Worm (Caenorhabditis elegans) whole organism, late embryonic: Measurements from ENCODE around the gene F46C5.6.

ENCODE experiments used
- C08G9.2 ChIP-seq: sonication (generic microtip); optimal IDR thresholded peaks from 2 replicates; lab custom pipeline; 2016; ENCODE audit warnings: mild to moderate bottlenecking, missing genetic modification characterization, moderate library complexity, missing compliant biosample characterization
- C38D4.7 ChIP-seq: fragments of 200-800 bp; sonication (Bioruptor generic); optimal IDR thresholded peaks from 2 replicates; lab custom pipeline; 2018; ENCODE audit warnings: mild to moderate bottlenecking, missing genetic modification characterization, moderate library complexity, missing compliant biosample characterization
- F13H6.1 ChIP-seq: sonication (generic microtip); optimal IDR thresholded peaks from 2 replicates; lab custom pipeline; 2016; ENCODE audit warnings: missing genetic modification characterization, missing compliant biosample characterization
- ahr-1 ChIP-seq: sonication (generic microtip); optimal IDR thresholded peaks from 2 replicates; lab custom pipeline; 2016; ENCODE audit warnings: missing genetic modification characterization, missing compliant biosample characterization
- ama-1 ChIP-seq: fragments of 150-350 bp; optimal IDR thresholded peaks from 2 replicates; lab custom pipeline; 2014
- ceh-14 ChIP-seq: sonication (generic microtip); optimal IDR thresholded peaks from 2 replicates; lab custom pipeline; 2016; ENCODE audit warnings: missing genotype, missing genetic modification characterization, missing compliant biosample characterization
- ceh-18 ChIP-seq: sonication (generic microtip); optimal IDR thresholded peaks from 2 replicates; lab custom pipeline; 2016; ENCODE audit warnings: missing genetic modification characterization, missing compliant biosample characterization
- ceh-22 ChIP-seq: sonication (generic microtip); optimal IDR thresholded peaks from 2 replicates; lab custom pipeline; 2017; ENCODE audit warnings: missing biosample characterization, missing genetic modification characterization
- ceh-48 ChIP-seq: sonication (generic microtip); optimal IDR thresholded peaks from 2 replicates; lab custom pipeline; 2016; ENCODE audit warnings: missing genetic modification characterization, inconsistent platforms, missing compliant biosample characterization
- ceh-6 ChIP-seq: fragments of 200-800 bp; sonication (Bioruptor generic); optimal IDR thresholded peaks from 2 replicates; lab custom pipeline; 2018; ENCODE audit warnings: mild to moderate bottlenecking, missing genetic modification characterization, missing compliant biosample characterization
- che-1 ChIP-seq: sonication (generic microtip); optimal IDR thresholded peaks from 2 replicates; lab custom pipeline; 2016; ENCODE audit warnings: mild to moderate bottlenecking, missing genetic modification characterization, missing compliant biosample characterization
- dmd-4 ChIP-seq: sonication (generic microtip); optimal IDR thresholded peaks from 2 replicates; lab custom pipeline; 2016; ENCODE audit warnings: borderline replicate concordance, missing genetic modification characterization, missing compliant biosample characterization
- elt-2 ChIP-seq: sonication (generic microtip); optimal IDR thresholded peaks from 2 replicates; lab custom pipeline; 2016; ENCODE audit warnings: missing genetic modification reagents, missing genetic modification characterization, missing compliant biosample characterization
- elt-4 ChIP-seq: sonication (generic microtip); optimal IDR thresholded peaks from 2 replicates; lab custom pipeline; 2016; ENCODE audit warnings: missing genetic modification characterization, missing compliant biosample characterization
- ets-4 ChIP-seq: sonication (generic microtip); optimal IDR thresholded peaks from 2 replicates; lab custom pipeline; 2016; ENCODE audit warnings: missing genetic modification characterization, missing compliant biosample characterization
- eyg-1 ChIP-seq: sonication (generic microtip); optimal IDR thresholded peaks from 2 replicates; lab custom pipeline; 2016; ENCODE audit warnings: missing genotype, missing genetic modification characterization, missing compliant biosample characterization
- fax-1 ChIP-seq: sonication (generic microtip); optimal IDR thresholded peaks from 2 replicates; lab custom pipeline; 2016; ENCODE audit warnings: missing genotype, missing genetic modification characterization, missing compliant biosample characterization
- fkh-10 ChIP-seq: fragments of 150-350 bp; optimal IDR thresholded peaks from 2 replicates; lab custom pipeline; 2014; ENCODE audit warnings: missing biosample characterization, missing genetic modification reagents, missing genetic modification characterization
- gmeb-2 ChIP-seq: sonication (generic microtip); optimal IDR thresholded peaks from 2 replicates; lab custom pipeline; 2016; ENCODE audit warnings: missing genetic modification characterization, inconsistent platforms, missing compliant biosample characterization
- hlh-13 ChIP-seq: fragments of 200-800 bp; sonication (Bioruptor generic); optimal IDR thresholded peaks from 2 replicates; lab custom pipeline; 2018; ENCODE audit warnings: mild to moderate bottlenecking, missing genetic modification characterization, missing compliant biosample characterization
- hlh-15 ChIP-seq: sonication (generic microtip); optimal IDR thresholded peaks from 2 replicates; lab custom pipeline; 2016; ENCODE audit warnings: missing genetic modification characterization, missing compliant biosample characterization
- hlh-30 ChIP-seq: sonication (generic microtip); optimal IDR thresholded peaks from 2 replicates; lab custom pipeline; 2017; ENCODE audit warnings: antibody characterized with exemption, missing genetic modification characterization, missing compliant biosample characterization; ENCODE audit not compliant: insufficient read depth
- hlh-6 ChIP-seq: sonication (generic microtip); optimal IDR thresholded peaks from 2 replicates; lab custom pipeline; 2016; ENCODE audit warnings: missing genotype, missing genetic modification characterization, missing compliant biosample characterization
- hlh-8 ChIP-seq: sonication (generic microtip); optimal IDR thresholded peaks from 2 replicates; lab custom pipeline; 2016; ENCODE audit warnings: missing genotype, missing genetic modification characterization, missing compliant biosample characterization
- lim-6 ChIP-seq: sonication (generic microtip); optimal IDR thresholded peaks from 2 replicates; lab custom pipeline; 2016; ENCODE audit warnings: missing genetic modification characterization, missing compliant biosample characterization
- lin-11 ChIP-seq: fragments of 200-800 bp; sonication (Bioruptor generic); optimal IDR thresholded peaks from 2 replicates; lab custom pipeline; 2018; ENCODE audit warnings: mild to moderate bottlenecking, missing genetic modification characterization, missing compliant biosample characterization
- nfya-1 ChIP-seq: sonication (generic microtip); optimal IDR thresholded peaks from 2 replicates; lab custom pipeline; 2017; ENCODE audit warnings: missing genetic modification characterization, mild to moderate bottlenecking, missing compliant biosample characterization, antibody characterized with exemption, moderate library complexity
- npax-4 ChIP-seq: sonication (generic microtip); optimal IDR thresholded peaks from 2 replicates; lab custom pipeline; 2016; ENCODE audit warnings: missing genetic modification characterization, missing compliant biosample characterization
- odd-2 ChIP-seq: sonication (generic microtip); optimal IDR thresholded peaks from 2 replicates; lab custom pipeline; 2017; ENCODE audit warnings: antibody characterized with exemption, mild to moderate bottlenecking, missing genetic modification characterization, missing compliant biosample characterization
- pha-4 ChIP-seq: fragments of 150-350 bp; optimal IDR thresholded peaks from 2 replicates; lab custom pipeline; 2018; ENCODE audit warnings: missing biosample characterization, missing genetic modification reagents, missing genetic modification characterization
- pqm-1 ChIP-seq: sonication (generic microtip); optimal IDR thresholded peaks from 2 replicates; lab custom pipeline; 2016; ENCODE audit warnings: missing genetic modification characterization, missing compliant biosample characterization
- pros-1 ChIP-seq: fragments of 150-350 bp; optimal IDR thresholded peaks from 2 replicates; lab custom pipeline; 2014; ENCODE audit warnings: missing biosample characterization, missing genetic modification reagents, missing genetic modification characterization
- sdc-2 ChIP-seq: sonication (generic microtip); optimal IDR thresholded peaks from 2 replicates; lab custom pipeline; 2016; ENCODE audit warnings: missing genotype, missing genetic modification characterization, missing compliant biosample characterization
- sox-4 ChIP-seq: sonication (generic microtip); optimal IDR thresholded peaks from 2 replicates; lab custom pipeline; 2017; ENCODE audit warnings: mild to moderate bottlenecking, missing genetic modification characterization, inconsistent platforms, missing compliant biosample characterization
- syd-9 ChIP-seq: sonication (generic microtip); optimal IDR thresholded peaks from 2 replicates; lab custom pipeline; 2016; ENCODE audit warnings: mild to moderate bottlenecking, missing genetic modification characterization, moderate library complexity, missing compliant biosample characterization
- ttx-3 ChIP-seq: sonication (generic microtip); optimal IDR thresholded peaks from 2 replicates; lab custom pipeline; 2016; ENCODE audit warnings: missing genetic modification reagents, missing genetic modification characterization, missing compliant biosample characterization
- unc-3 ChIP-seq, 2 experiments: fragments of 200-800 bp in 1 of 2; sonication (Bioruptor generic) in 1 of 2; sonication (generic microtip) in 1 of 2; conservative IDR thresholded peaks in 1 of 2; optimal IDR thresholded peaks in 1 of 2; 2 replicates each; pipeline versions ENCODE4 v1.3.6 to Lab custom; 2016 to 2022; ENCODE audit warnings: missing compliant biosample characterization in 2 of 2, missing genetic modification characterization in 2 of 2, missing genetic modification reagents in 1 of 2
- unc-42 ChIP-seq: sonication (generic microtip); optimal IDR thresholded peaks from 2 replicates; lab custom pipeline; 2016; ENCODE audit warnings: missing genotype, missing genetic modification characterization, missing compliant biosample characterization

The F46C5.6 gene

DNA sequence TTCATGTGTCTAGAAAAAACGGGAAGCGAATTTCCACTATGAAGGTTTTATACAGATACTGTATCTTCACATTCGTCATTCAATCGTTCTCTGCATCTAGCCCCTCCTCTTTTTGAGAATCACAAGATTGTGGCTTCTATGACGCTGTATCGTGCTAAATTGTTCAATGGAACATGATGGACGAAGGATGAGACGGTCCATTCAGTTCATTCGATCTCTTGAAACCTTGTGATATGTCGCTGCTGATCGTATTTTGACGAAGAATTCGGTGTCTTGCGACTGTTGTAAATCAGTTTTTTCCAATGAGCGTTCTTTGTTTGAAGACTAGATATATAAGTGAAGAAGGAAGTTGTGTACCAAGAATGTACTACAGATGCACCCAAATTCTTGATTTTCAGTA, 30.7 kb downstream of the F46C5.6 start:
- TF ChIP-seq pha-4 (tag; lab: Kevin White, UChicago) = no peak
- TF ChIP-seq, all 69 proteins: peak for 0

DNA sequence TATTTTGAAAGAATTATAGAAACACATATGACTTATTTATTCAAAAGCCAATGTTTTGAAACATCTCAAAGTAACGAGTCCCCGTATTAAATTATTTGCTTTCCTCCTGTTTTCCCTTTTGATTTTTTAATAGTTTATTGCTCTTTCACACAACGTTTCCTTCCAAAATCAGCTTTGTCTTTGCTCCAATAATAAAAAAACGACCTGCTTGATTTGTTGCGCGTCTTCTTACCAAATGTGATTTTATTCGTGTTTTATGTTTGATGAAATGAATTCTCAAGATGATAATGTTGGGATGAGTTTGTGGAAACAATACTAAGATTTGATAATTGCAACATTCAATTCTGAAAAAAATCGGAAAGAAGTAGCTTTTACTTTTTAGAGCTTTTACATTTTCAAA, 32.0 kb downstream of the F46C5.6 start:
- TF ChIP-seq fkh-10 (GFP tag; lab: Kevin White, UChicago) (no peak), hlh-30 (no peak), ceh-18 (tag; lab: Kevin White, UChicago) (no peak), odd-2 (tag; lab: Kevin White, UChicago) (no peak), npax-4 (tag; lab: Kevin White, UChicago) (no peak)

DNA sequence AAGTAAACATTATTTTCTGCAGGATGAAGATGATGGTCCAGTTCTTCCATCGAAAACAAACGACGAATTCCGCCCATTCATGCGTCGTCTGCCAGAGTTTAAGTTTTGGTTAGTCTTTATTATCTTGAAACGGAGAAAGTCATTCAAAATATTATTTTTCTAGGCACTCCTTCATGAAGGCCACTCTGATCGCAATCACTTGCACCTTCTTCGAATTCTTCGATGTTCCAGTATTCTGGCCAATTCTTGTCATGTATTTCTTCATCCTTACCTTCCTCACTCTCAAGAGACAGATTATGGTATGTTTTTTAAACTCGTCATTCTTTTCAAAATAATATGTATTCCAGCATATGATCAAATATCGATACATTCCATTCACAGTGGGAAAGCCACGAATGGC, 32.5 kb downstream of the F46C5.6 start:
- no peak for TF ChIP-seq ahr-1 (tag; lab: Kevin White, UChicago)
- TF ChIP-seq pqm-1 (tag; lab: Kevin White, UChicago) = no peak

DNA sequence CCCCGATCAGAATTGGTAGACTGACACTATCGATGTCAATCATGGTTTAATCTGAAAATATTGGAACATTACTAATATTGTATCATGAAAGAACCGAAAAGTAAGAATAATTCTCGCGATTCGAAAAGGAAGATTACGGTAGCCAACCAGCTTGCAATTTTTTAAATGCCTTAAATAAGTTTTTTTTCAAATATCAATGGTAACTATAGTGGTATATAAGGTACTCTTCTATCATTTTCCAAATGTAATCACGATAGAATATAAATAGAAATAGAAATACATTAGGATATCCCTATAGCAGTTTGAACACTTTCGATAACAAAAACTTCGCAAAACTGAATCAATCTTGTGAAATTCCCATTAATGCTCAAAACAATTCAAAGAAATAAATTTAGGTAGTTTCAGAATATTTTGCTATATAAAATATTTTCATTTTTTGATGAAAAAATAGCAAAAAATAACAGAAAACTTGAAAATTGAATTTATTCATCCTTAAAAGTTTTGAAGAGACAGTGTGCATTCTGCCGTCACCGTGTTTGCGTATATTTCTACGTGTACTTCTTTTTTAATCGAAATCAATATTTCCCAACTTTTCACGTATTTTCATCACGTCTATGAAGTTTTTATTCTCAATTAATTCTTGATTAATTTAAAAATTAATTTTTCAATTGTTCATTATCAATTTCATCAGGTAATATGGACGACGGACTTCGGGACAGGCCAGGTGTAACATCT, 33.5 kb downstream of the F46C5.6 start, which contains the start of the genes F46C5.9 and rer-1:
Gene F46C5.9, minus strand, starts transcription at position 51 of the 735 bp plus-strand sequence.
Gene rer-1, plus strand, starts transcription at position 692 of the 735 bp plus-strand sequence.
- TF ChIP-seq ceh-14 (tag; lab: Kevin White, UChicago) (peak; percentile 37), hlh-6 (tag; lab: Kevin White, UChicago) (no peak), unc-42 (tag; lab: Kevin White, UChicago) (peak; percentile 17)
- TF ChIP-seq, all 69 proteins: peak for 2

DNA sequence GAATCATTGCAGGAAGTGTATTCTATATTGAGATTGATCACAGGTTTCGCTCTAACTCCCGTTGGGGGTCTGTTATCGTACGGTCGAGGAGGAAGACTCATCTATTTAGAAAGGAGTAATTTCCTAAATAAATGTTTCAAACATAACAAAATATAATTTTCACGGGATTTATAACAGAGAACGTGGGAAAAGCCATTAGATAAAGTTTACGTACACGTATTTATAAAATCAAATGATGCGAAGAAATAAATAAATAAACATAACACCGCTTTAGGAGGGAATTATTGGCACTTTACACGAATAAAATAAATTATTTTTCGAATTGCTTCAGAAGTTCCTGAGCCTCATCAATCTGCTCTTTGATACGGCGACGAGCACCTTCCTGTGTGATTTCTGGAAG, 35.8 kb downstream of the F46C5.6 start, which contains the start of gene F07H5.10:
Gene F07H5.10, minus strand, starts transcription at position 101 of the 400 bp plus-strand sequence.
- no peak for TF ChIP-seq unc-3 (GFP tag; conservative IDR thresholded peaks at IDR 0.05; lab: Robert Waterston, UW)
- no peak for TF ChIP-seq unc-3 (tag; optimal IDR thresholded peaks at IDR 0.05; lab: Kevin White, UChicago)
- no peak for TF ChIP-seq hlh-13
- no peak for TF ChIP-seq che-1 (tag; lab: Kevin White, UChicago)
- no peak for TF ChIP-seq elt-4
- no peak for TF ChIP-seq ets-4 (tag; lab: Kevin White, UChicago)
- TF ChIP-seq hlh-6 (tag; lab: Kevin White, UChicago) = no peak
- no peak for TF ChIP-seq C38D4.7 (GFP tag; lab: Kevin White, UChicago)
- TF ChIP-seq unc-42 (tag; lab: Kevin White, UChicago) = no peak
- TF ChIP-seq dmd-4 = no peak
- TF ChIP-seq gmeb-2 = no peak
- no peak for TF ChIP-seq pha-4 (tag; lab: Kevin White, UChicago)
- TF ChIP-seq eyg-1 = no peak
- no peak for TF ChIP-seq nfya-1
- no peak for TF ChIP-seq fax-1 (tag; lab: Kevin White, UChicago)
- TF ChIP-seq hlh-15 = no peak
- no peak for TF ChIP-seq syd-9 (tag; lab: Kevin White, UChicago)
- no peak for TF ChIP-seq C08G9.2 (tag; lab: Kevin White, UChicago)
- no peak for TF ChIP-seq ceh-6

DNA sequence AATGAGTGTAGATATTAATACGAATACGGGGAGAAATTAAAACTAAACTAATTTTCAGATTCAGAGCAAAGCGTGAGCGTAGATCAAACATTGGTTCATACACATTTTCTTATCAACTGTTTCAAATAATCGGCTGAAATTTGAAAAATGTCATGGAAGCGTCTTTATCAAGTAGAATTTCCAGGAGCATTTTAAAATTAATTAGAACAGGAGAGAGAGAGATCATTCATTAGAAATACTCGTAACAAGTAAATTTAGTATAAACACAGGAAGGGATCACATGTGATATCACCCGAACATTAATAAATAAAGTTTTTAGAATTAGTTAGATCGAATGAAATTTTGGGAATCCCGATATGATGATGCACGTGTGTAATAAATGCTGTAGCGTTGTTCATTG, 37.4 kb downstream of the F46C5.6 start, which contains the start of gene pho-13:
Gene pho-13, minus strand, starts transcription at position 101 of the 400 bp plus-strand sequence.
- TF ChIP-seq ceh-48 (tag; lab: Kevin White, UChicago) (no peak), hlh-8 (tag; lab: Kevin White, UChicago) (no peak), ama-1 (lab: Kevin White, UChicago) (no peak), hlh-6 (tag; lab: Kevin White, UChicago) (no peak), unc-3 (GFP tag; conservative IDR thresholded peaks at IDR 0.05; lab: Robert Waterston, UW) (no peak), unc-3 (tag; optimal IDR thresholded peaks at IDR 0.05; lab: Kevin White, UChicago) (no peak), sdc-2 (tag; lab: Kevin White, UChicago) (no peak), hlh-30 (no peak), gmeb-2 (no peak), unc-42 (tag; lab: Kevin White, UChicago) (no peak), elt-2 (no peak), lin-11 (tag; lab: Kevin White, UChicago) (no peak), sox-4 (tag; lab: Kevin White, UChicago) (no peak), pros-1 (tag; lab: Kevin White, UChicago) (no peak), F13H6.1 (tag; lab: Kevin White, UChicago) (no peak), ttx-3 (tag; lab: Kevin White, UChicago) (no peak), lim-6 (no peak), ceh-22 (tag; lab: Kevin White, UChicago) (no peak)
